Fruit fly (Drosophila melanogaster) whole organism: ENCODE data around the gene FER.

ENCODE experiments used
- CG8478 ChIP-seq: fragments of >200 bp; optimal IDR thresholded peaks from 2 replicates; lab custom pipeline; 2018; ENCODE audit warnings: inconsistent platforms
- Dll ChIP-seq: fragments of >200 bp; optimal IDR thresholded peaks from 2 replicates; lab custom pipeline; 2017
- EcR ChIP-seq, 2 experiments: fragments of >200 bp; optimal IDR thresholded peaks; 2 replicates each; lab custom pipeline; 2017; ENCODE audit warnings: missing biosample characterization in 2 of 2, missing genetic modification characterization in 2 of 2, missing genetic modification reagents in 2 of 2
- pan ChIP-seq: fragments of >200 bp; optimal IDR thresholded peaks from 2 replicates; lab custom pipeline; 2017
- psq ChIP-seq: fragments of >200 bp; optimal IDR thresholded peaks from 2 replicates; lab custom pipeline; 2017
- usp ChIP-seq: fragments of >200 bp; optimal IDR thresholded peaks from 2 replicates; lab custom pipeline; 2017; ENCODE audit warnings: missing biosample characterization, missing genetic modification characterization, mixed read lengths

DNA sequence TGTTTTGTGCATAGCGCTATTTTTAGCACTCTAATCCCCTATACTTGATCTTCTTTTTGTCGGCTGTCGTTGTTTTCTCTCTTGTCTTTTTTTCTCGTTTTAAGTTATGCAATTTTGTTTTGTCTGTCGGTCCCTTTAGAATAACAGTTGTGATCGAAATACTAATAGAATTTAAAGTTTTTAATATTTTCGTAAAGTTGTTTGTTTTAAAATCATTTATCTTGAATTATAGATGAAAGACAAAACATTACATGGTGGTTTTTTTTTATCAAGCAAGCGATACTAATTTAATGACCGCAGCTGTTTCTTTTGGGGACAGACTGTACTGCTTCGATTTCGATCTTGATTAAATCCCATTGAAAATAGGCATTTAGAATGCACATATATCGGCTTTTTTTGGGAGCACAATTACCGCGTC, 49.5 kb downstream of the FER start:
- TF ChIP-seq psq (no peak), usp (GFP tag; lab: Kevin White, UChicago) (no peak), CG8478 (no peak), pan (no peak), EcR (GFP tag; optimal IDR thresholded peaks at IDR 0.05; lab: Kevin White, UChicago) (no peak), Dll (lab: Kevin White, UChicago) (no peak)
